Worm (Caenorhabditis elegans): ENCODE data around the gene melo-3.

Gene melo-3

ce11 chrV:15078560-15078959 is 41.9 kb upstream of the melo-3 start:
- TF ChIP-seq pqm-1 (tag; optimal IDR thresholded peaks at IDR 0.05), result no peak
- no peak for TF ChIP-seq nhr-76 (tag; optimal IDR thresholded peaks at IDR 0.05)
- no peak for TF ChIP-seq nhr-25 (tag; optimal IDR thresholded peaks at IDR 0.05)
- TF ChIP-seq lin-39 (tag; optimal IDR thresholded peaks at IDR 0.05), result no peak
- no peak for TF ChIP-seq R02D3.7 (tag; optimal IDR thresholded peaks at IDR 0.05)
- no peak for TF ChIP-seq unc-39 (tag; optimal IDR thresholded peaks at IDR 0.05)

DNA sequence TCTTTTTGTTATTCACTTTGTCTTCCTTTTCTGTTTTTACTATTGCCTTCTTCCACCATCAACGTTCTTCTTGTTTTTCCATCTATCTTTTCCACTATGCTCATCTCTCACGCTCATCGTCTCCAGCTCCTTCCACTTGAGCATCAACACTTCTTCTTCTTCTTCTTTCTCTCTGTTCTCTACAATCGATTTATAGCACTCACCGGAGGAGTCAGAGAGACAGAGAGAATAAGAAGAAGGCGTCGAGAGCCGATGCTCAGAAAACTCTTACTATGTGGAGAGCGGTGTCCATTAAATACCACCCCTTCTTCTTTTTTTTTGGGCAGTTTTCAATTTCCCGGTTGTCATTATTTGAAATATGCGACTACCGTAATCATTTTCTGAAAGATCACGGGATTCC is 38.2 kb upstream of the melo-3 start:
- no peak for TF ChIP-seq pha-4 (tag; optimal IDR thresholded peaks at IDR 0.05)
- no peak for TF ChIP-seq ama-1 (optimal IDR thresholded peaks at IDR 0.05)
- peak; percentile 30 for TF ChIP-seq lin-15B (tag; optimal IDR thresholded peaks at IDR 0.05)
- TF ChIP-seq nhr-12 (tag; optimal IDR thresholded peaks at IDR 0.05), result no peak
- TF ChIP-seq lin-39 (tag; optimal IDR thresholded peaks at IDR 0.05), result peak; percentile 78
- TF ChIP-seq egl-5 (tag; optimal IDR thresholded peaks at IDR 0.05), result peak; percentile 19
- peak; percentile 51 for TF ChIP-seq nfya-1 (tag; optimal IDR thresholded peaks at IDR 0.05; ENCODE audit: insufficient read depth)
- TF ChIP-seq fkh-10 (GFP tag; optimal IDR thresholded peaks at IDR 0.05), result peak; percentile 26

DNA sequence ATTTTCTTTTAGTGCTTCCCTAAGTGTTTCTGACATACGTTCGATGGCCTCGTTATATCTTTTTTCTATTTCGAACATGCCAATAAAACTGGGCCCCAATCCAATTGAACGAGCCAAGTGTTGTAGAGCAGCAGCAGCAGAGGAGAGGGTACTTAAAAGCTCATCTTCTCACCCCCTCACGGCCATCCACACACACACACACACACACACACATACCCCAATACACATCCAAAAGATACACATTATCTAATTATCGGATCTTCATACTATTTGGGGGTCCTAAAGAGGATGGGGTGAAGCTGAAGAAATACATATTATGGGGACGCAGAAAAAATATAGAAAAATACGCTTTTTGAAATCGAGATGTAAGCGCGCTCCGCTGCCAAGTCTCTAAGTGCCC is 36.1 kb upstream of the melo-3 start:
- TF ChIP-seq nhr-67 (tag; optimal IDR thresholded peaks at IDR 0.05) (no peak), egl-5 (tag; optimal IDR thresholded peaks at IDR 0.05) (peak; percentile 78), snpc-4 (tag; optimal IDR thresholded peaks at IDR 0.05) (no peak), nfya-1 (tag; optimal IDR thresholded peaks at IDR 0.05; ENCODE audit: insufficient read depth) (peak; percentile 6)

DNA sequence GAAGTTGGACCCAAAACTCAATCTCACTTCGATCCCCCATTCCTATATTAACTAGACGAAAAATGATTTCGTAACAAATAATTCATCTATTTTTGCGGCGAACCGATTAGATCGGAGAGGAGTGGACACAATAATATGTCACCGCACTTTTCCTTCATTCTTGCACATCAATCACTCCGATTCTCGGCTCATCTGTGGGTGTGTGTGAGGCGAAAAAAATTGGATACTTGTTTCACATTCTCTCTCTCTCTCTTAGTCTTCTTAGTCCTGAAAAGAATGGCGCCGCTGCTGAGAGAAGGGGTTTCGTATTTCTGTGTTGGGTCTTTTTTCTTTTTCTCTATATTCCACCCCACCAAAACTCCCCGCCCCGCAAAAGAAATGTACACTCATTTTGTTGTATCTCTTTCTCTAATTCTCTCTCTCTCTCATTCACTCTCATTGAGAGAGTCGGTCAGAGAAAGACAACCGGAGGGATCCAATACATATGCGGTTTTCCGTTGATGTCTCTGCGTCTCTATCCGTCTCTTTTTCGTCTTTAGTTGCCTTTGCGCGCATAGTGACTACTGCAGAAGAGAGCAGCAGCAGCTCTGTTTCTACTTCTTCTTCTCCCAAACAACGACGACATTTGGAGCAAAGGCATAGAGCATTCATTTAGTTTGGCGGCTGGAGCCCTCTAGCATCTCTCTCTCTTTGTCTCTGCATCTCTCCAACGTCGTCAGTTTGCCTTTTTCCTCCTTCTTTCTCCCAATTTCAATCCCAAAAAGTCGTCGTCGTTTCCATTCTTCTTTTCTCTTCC is 34.5 kb upstream of the melo-3 start, which contains the start of gene unc-76:
Gene unc-76, plus strand, starts transcription at position 746 of the 796 bp plus-strand sequence.
- peak; percentile 89 for TF ChIP-seq pha-4 (tag; optimal IDR thresholded peaks at IDR 0.05)
- peak; percentile 8 for TF ChIP-seq ama-1 (optimal IDR thresholded peaks at IDR 0.05)
- peak; percentile 62 for TF ChIP-seq egl-5 (tag; optimal IDR thresholded peaks at IDR 0.05)
- peak; percentile 59 for TF ChIP-seq ceh-28 (tag; optimal IDR thresholded peaks at IDR 0.05)
- peak; percentile 61 for TF ChIP-seq snpc-4 (tag; optimal IDR thresholded peaks at IDR 0.05)
- peak; percentile 0 for TF ChIP-seq elt-2 (tag; optimal IDR thresholded peaks at IDR 0.05)
- peak; percentile 74 for TF ChIP-seq tbx-2 (tag; optimal IDR thresholded peaks at IDR 0.05)
- TF ChIP-seq unc-62 (GFP tag; optimal IDR thresholded peaks at IDR 0.05), result peak; percentile 81
- peak; percentile 68 for TF ChIP-seq egl-27 (tag; optimal IDR thresholded peaks at IDR 0.05)
- no peak for TF ChIP-seq skn-1 (tag; optimal IDR thresholded peaks at IDR 0.05)
- TF ChIP-seq R02D3.7 (tag; optimal IDR thresholded peaks at IDR 0.05), result peak; percentile 58
- peak; percentile 73 for TF ChIP-seq zag-1 (tag; optimal IDR thresholded peaks at IDR 0.05)
- TF ChIP-seq nhr-11 (tag; optimal IDR thresholded peaks at IDR 0.05), result peak; percentile 56
- TF ChIP-seq fkh-10 (GFP tag; optimal IDR thresholded peaks at IDR 0.05), result peak; percentile 54
- peak; percentile 2 for TF ChIP-seq sea-2 (GFP tag; optimal IDR thresholded peaks at IDR 0.05)
- TF ChIP-seq pqm-1 (tag; optimal IDR thresholded peaks at IDR 0.05), result no peak
- peak; percentile 5 for TF ChIP-seq nhr-23 (tag; optimal IDR thresholded peaks at IDR 0.05)
- TF ChIP-seq ceh-9 (tag; optimal IDR thresholded peaks at IDR 0.05), result no peak
- TF ChIP-seq nhr-43 (tag; optimal IDR thresholded peaks at IDR 0.05; ENCODE audit: poor library complexity, severe bottlenecking), result peak; percentile 42
- TF ChIP-seq nfya-1 (tag; optimal IDR thresholded peaks at IDR 0.05; ENCODE audit: insufficient read depth), result peak; percentile 81
- TF ChIP-seq lin-39 (tag; optimal IDR thresholded peaks at IDR 0.05), result peak; percentile 96
- peak; percentile 54 for TF ChIP-seq lsy-12 (tag; optimal IDR thresholded peaks at IDR 0.05)
- no peak for TF ChIP-seq fos-1 (tag; optimal IDR thresholded peaks at IDR 0.05)
- no peak for TF ChIP-seq nhr-25 (tag; optimal IDR thresholded peaks at IDR 0.05)
- peak; percentile 89 for TF ChIP-seq hmg-11 (tag; optimal IDR thresholded peaks at IDR 0.05)
- peak; percentile 62 for TF ChIP-seq lin-15B (tag; optimal IDR thresholded peaks at IDR 0.05)

DNA sequence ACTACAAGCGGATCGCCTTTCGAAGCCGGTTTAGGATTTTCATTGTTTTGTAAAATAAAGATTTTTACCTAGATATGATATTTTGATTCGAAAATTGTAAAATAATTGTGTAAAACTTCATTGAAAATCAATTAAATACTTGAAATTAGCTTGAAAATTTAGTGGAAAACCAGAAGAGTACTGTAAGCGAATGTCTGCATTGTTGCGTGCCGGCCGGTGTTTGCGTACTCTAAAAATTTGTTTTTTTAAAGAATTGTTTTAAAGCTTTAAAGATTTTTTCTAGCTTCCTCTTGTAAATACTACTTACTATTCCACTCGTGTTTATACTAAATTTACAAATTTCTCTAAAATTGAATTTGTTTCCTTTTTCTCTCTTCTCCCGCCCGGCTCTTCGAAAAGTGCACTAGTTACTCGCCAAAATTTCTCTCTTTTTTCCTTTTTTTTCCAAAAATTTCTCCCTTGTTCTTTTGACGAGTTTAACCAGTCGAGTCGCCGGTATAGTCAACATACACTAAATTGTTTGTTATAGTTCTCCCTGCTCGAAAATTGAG is 32.8 kb upstream of the melo-3 start:
- TF ChIP-seq fkh-10 (GFP tag; optimal IDR thresholded peaks at IDR 0.05) (peak; percentile 52), nhr-23 (tag; optimal IDR thresholded peaks at IDR 0.05) (no peak)

Measured in whole organism, L3 larva.